Fruit fly (Drosophila melanogaster): Measurements from ENCODE around the gene Zir.

dm6 chr2L:130691-131090 is 36.2 kb downstream of the Zir start, which contains the start of gene CG3164:
- no peak for TF ChIP-seq CG13204 (GFP tag; optimal IDR thresholded peaks at IDR 0.05)
- TF ChIP-seq CG32121 (GFP tag; IDR thresholded peaks at IDR 0.05), result no peak
- TF ChIP-seq CG12605 (GFP tag; IDR thresholded peaks at IDR 0.05), result no peak
- TF ChIP-seq CG4496 (GFP tag; IDR thresholded peaks at IDR 0.05), result no peak
- TF ChIP-seq EcR (GFP tag; optimal IDR thresholded peaks at IDR 0.05), result no peak
- no peak for TF ChIP-seq Pif1B (GFP tag; optimal IDR thresholded peaks at IDR 0.05)
- TF ChIP-seq CG10348 (GFP tag; IDR thresholded peaks at IDR 0.05), result no peak
- TF ChIP-seq gl (tag; optimal IDR thresholded peaks at IDR 0.05), result no peak

Data from whole organism, pupa.